Worm (Caenorhabditis elegans) whole organism, L4 larva: ENCODE measurements around the gene srd-12.

Source experiments
- F49E8.2 ChIP-seq: sonication (generic microtip); optimal IDR thresholded peaks from 2 replicates; lab custom pipeline; 2016; ENCODE audit warnings: missing compliant biosample characterization, mild to moderate bottlenecking, missing genetic modification characterization, borderline replicate concordance
- Y48G9A.11 ChIP-seq: fragments of 200-800 bp; sonication (Bioruptor generic); IDR thresholded peaks from 2 replicates; pipeline ENCODE4 v1.3.6; 2022; ENCODE audit warnings: missing genetic modification reagents, missing genetic modification characterization, missing compliant biosample characterization
- ceh-28 ChIP-seq: fragments of 150-350 bp; optimal IDR thresholded peaks from 2 replicates; lab custom pipeline; 2014; ENCODE audit warnings: missing biosample characterization, missing genetic modification reagents, missing genetic modification characterization
- ceh-44 ChIP-seq: fragments of 200-800 bp; sonication (Bioruptor generic); IDR thresholded peaks from 2 replicates; pipeline ENCODE4 v1.3.6; 2022; ENCODE audit warnings: missing genetic modification reagents, missing genetic modification characterization, missing compliant biosample characterization
- egl-27 ChIP-seq: sonication (generic microtip); optimal IDR thresholded peaks from 3 replicates; lab custom pipeline; 2017; ENCODE audit warnings: missing biosample characterization, missing genetic modification reagents, missing genetic modification characterization
- hmg-1.1 ChIP-seq: fragments of 200-800 bp; sonication (Bioruptor generic); IDR thresholded peaks from 2 replicates; pipeline ENCODE4 v1.3.6; 2022; ENCODE audit warnings: missing genetic modification reagents, missing genetic modification characterization, missing compliant biosample characterization
- mdt-29 ChIP-seq: fragments of 200-800 bp; sonication (Bioruptor generic); IDR thresholded peaks from 2 replicates; pipeline ENCODE4 v1.3.6; 2022; ENCODE audit warnings: missing genetic modification reagents, missing genetic modification characterization, missing compliant biosample characterization
- nhr-237 ChIP-seq: sonication (generic microtip); optimal IDR thresholded peaks from 2 replicates; lab custom pipeline; 2017; ENCODE audit warnings: missing biosample characterization, missing genetic modification characterization
- pqm-1 ChIP-seq: sonication (generic microtip); optimal IDR thresholded peaks from 2 replicates; lab custom pipeline; 2017; ENCODE audit warnings: missing biosample characterization, missing genetic modification characterization
- set-16 ChIP-seq: fragments of 200-800 bp; sonication (Bioruptor generic); IDR thresholded peaks from 2 replicates; pipeline ENCODE4 v1.3.6; 2022; ENCODE audit warnings: missing genetic modification reagents, missing genetic modification characterization, missing compliant biosample characterization
- unc-130 ChIP-seq: sonication (generic microtip); optimal IDR thresholded peaks from 2 replicates; lab custom pipeline; 2016; ENCODE audit warnings: missing genetic modification reagents, missing genetic modification characterization, missing compliant biosample characterization
- zag-1 ChIP-seq: fragments of 150-350 bp; optimal IDR thresholded peaks from 2 replicates; lab custom pipeline; 2014; ENCODE audit warnings: missing biosample characterization, missing genetic modification characterization
- ztf-11 ChIP-seq: fragments of 150-350 bp; optimal IDR thresholded peaks from 2 replicates; lab custom pipeline; 2014; ENCODE audit warnings: missing biosample characterization, missing genetic modification characterization

DNA sequence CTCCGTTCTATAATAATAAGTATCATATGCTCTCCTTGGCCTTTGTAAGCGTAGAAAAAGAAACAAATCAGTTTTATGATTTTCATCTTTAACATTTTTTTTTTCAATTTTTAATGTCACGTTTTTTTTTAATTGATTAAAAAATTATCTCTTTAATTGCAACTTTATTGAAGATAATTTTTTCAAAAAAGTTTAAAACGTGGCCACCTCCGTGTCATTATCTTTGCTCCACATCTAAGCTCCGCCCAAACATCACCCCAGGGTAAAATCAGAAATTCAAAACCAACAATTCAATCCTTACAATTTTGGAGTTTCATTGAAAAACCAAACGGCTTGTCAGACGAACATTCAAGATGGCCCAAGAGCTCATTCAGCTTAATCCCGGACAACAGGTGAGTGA is 1.6 kb upstream of the srd-12 start, which contains the start of gene ttbk-8.2:
- TF ChIP-seq pqm-1 (tag; lab: Kevin White, UChicago) (no peak), set-16 (GFP tag; lab: Robert Waterston, UW) (no peak), hmg-1.1 (GFP tag; lab: Robert Waterston, UW) (no peak), ztf-11 (no peak), F49E8.2 (tag; lab: Kevin White, UChicago) (no peak), nhr-237 (tag; lab: Kevin White, UChicago) (no peak), zag-1 (tag; lab: Kevin White, UChicago) (no peak), unc-130 (GFP tag; lab: Kevin White, UChicago) (no peak), ceh-44 (GFP tag; lab: Robert Waterston, UW) (no peak), ceh-28 (tag; lab: Kevin White, UChicago) (no peak), egl-27 (tag; lab: Kevin White, UChicago) (no peak), mdt-29 (GFP tag; lab: Robert Waterston, UW) (no peak), Y48G9A.11 (no peak)
